Fruit fly (Drosophila melanogaster): ENCODE results near the gene CG15021.

The CG15021 gene

DNA sequence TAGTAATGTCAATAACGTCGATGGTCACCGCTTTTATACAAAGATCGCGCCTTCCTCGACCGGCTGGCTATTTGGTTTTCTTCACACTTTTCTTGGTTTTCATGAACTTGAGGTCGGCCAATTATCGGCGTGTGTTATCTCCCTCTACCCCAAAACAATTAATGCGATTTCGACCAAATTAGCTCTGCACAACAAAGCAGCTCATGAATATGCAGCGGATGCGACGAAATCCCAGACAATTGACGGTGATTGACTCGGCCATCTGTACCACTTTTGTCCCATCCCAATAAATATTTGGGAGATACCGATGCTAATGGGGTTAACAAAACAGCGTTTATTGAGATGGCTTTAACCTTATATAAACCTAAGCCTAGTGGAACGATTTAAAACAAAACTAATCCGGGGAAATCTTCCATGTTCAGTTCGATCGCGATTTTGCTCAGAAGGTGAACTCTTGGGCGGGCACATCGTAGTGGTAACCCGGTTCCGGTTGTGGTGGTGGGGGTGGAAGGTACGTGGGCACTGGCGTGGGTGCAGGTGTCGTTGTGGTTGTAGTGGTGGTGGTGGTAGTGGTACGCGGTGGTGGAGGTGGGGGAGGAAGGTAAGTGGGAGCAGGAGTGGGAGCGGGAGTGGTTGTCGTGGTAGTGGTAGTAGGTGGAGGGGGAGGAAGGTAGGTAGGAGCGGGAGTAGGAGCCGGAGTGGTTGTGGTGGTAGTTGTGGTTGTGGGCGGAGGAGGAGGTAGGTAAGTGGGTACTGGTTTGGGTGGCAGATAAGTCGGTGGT, 24.0 kb downstream of the CG15021 start, which contains the start of gene CG15022:
CG15022 (minus strand) TSS at position 11 of the 782 bp plus-strand sequence.
- TF ChIP-seq N (GFP tag; optimal IDR thresholded peaks at IDR 0.05) (no peak), Hr83 (GFP tag; optimal IDR thresholded peaks at IDR 0.05; ENCODE audit: poor library complexity, severe bottlenecking) (no peak), h (GFP tag; optimal IDR thresholded peaks at IDR 0.05) (no peak), jim (GFP tag; optimal IDR thresholded peaks at IDR 0.05) (no peak), CG32264 (GFP tag; optimal IDR thresholded peaks at IDR 0.05) (no peak), psq (GFP tag; optimal IDR thresholded peaks at IDR 0.05) (no peak), dsf (GFP tag; optimal IDR thresholded peaks at IDR 0.05; ENCODE audit: borderline replicate concordance) (no peak), Dfd (GFP tag; optimal IDR thresholded peaks at IDR 0.05) (no peak), Vsx2 (GFP tag; optimal IDR thresholded peaks at IDR 0.05; ENCODE audit: partially characterized antibody) (no peak), Dif (GFP tag; optimal IDR thresholded peaks at IDR 0.05; ENCODE audit: partially characterized antibody) (no peak), foxo (GFP tag; optimal IDR thresholded peaks at IDR 0.05) (no peak)

DNA sequence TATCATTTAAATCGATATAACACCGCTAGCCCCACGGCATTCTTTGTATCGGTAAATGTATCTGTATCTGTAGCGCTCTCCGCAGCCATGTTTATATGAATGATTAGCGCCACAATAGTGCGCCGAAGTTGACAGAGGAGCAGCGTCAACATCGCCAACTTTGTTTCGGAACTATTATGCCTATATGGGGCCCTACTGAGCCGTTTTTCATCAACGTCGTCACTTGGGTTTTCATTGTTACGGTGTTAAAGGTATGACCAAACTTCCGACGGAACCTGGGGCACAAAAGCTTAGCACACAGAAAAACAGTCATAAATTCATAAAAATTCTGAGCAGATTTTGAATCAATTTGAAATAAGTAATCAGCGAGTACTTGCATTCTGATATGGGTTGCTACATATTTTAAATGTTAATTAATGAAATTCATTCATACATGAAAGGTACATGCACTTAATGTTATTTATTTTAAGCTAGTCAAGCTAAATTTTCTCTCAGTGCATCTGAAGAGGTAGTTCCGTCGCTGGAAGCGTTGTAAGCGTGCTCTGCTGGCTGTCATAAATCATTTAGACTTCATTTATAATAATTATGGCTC, 25.0 kb downstream of the CG15021 start, which contains the start of gene CG15023:
CG15023 (minus strand) TSS at position 51 of the 592 bp plus-strand sequence.
- TF ChIP-seq Dif (GFP tag; optimal IDR thresholded peaks at IDR 0.05; ENCODE audit: partially characterized antibody) (no peak), Abd-B (GFP tag; optimal IDR thresholded peaks at IDR 0.05) (no peak), brk (GFP tag; optimal IDR thresholded peaks at IDR 0.05) (no peak), dsf (GFP tag; optimal IDR thresholded peaks at IDR 0.05; ENCODE audit: borderline replicate concordance) (no peak), Vsx2 (GFP tag; optimal IDR thresholded peaks at IDR 0.05; ENCODE audit: partially characterized antibody) (no peak), rgr (GFP tag; optimal IDR thresholded peaks at IDR 0.05) (no peak), ey (GFP tag; optimal IDR thresholded peaks at IDR 0.05) (no peak), foxo (GFP tag; optimal IDR thresholded peaks at IDR 0.05) (no peak), Hr83 (GFP tag; optimal IDR thresholded peaks at IDR 0.05; ENCODE audit: poor library complexity, severe bottlenecking) (no peak), dmrt93B (GFP tag; optimal IDR thresholded peaks at IDR 0.05) (no peak), sage (GFP tag; optimal IDR thresholded peaks at IDR 0.05) (no peak), Myc (optimal IDR thresholded peaks at IDR 0.05) (no peak), h (GFP tag; optimal IDR thresholded peaks at IDR 0.05) (no peak), Sp1 (GFP tag; optimal IDR thresholded peaks at IDR 0.05) (no peak), woc (GFP tag; optimal IDR thresholded peaks at IDR 0.05) (no peak), CG9705 (GFP tag; optimal IDR thresholded peaks at IDR 0.05) (no peak), lola (GFP tag; optimal IDR thresholded peaks at IDR 0.05) (no peak)

DNA sequence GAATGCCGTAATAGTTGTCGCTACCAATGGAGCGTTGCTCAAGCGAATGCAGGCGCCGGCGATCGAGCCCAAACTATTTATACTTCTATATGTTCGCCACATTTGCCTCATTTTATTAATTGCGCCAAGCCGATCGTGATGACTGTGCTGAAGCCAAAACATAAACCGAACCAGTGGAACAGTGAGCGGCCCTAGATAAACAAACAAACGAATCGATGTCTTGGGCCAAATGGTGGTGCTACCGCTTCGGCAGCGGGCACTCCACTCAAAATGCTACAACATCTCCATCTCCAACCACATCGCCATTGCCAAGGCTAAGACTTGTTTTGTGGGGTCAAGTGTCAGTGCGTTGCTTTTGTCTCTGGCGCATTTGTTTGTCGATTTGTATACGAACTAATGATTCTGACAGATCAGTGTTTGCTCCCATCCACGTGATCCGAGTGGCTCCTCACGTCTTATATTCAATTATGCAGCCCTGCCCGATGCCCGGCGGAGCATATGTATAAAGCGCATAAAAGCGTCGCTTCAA, 27.3 kb downstream of the CG15021 start, which contains the start of gene CG15024:
CG15024 (minus strand) TSS at position 51 of the 529 bp plus-strand sequence.
- TF ChIP-seq Myc (optimal IDR thresholded peaks at IDR 0.05) (no peak), dmrt93B (GFP tag; optimal IDR thresholded peaks at IDR 0.05) (no peak), sage (GFP tag; optimal IDR thresholded peaks at IDR 0.05) (no peak), psq (GFP tag; optimal IDR thresholded peaks at IDR 0.05) (no peak), foxo (GFP tag; optimal IDR thresholded peaks at IDR 0.05) (no peak), br (GFP tag; optimal IDR thresholded peaks at IDR 0.05) (no peak)

DNA sequence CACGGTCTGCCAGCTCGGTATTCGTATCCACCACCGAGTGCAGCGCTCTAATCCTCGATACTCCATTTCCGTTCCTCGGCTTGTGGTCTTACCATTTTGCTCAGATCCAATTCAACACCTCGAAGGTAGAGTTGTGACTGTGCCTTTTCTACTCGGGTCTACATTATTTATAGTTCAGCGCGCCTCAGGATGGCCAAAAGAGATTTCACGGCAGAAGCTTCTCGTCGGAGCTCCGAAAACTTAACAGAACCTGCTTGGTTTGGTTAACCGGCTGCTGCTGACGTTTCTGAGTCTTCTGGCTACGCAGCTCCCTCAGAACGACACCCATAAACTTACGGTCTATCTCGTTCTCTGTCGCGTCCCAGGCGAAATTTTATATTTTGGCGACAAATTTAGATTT, 30.0 kb downstream of the CG15021 start, which contains the start of gene CG32241:
CG32241 (minus strand) TSS at position 101 of the 400 bp plus-strand sequence.
- TF ChIP-seq CrebA (GFP tag; optimal IDR thresholded peaks at IDR 0.05; ENCODE audit: borderline replicate concordance) (no peak), Hr83 (GFP tag; optimal IDR thresholded peaks at IDR 0.05; ENCODE audit: poor library complexity, severe bottlenecking) (no peak), Jra (GFP tag; optimal IDR thresholded peaks at IDR 0.05) (no peak)

DNA sequence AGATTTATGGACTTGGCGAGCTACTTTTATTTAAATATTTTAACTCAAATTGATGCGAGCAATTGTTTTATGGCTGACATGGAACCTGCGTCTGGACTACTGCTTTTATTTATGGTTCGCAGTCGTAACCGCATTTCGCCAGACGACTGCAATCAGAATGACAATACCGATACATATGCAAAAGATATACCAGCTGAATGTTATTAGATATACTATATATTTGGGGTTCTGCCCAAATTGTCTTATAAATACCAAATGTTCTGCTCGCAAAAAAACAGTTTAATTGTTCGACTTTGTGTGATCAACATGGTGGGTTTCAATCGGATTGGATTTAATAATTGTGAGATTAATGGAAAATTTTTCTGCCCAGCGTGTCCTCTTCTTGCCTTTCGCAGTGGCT, 33.2 kb downstream of the CG15021 start, which contains the start of gene CG32249:
CG32249 (plus strand) TSS at position 301 of the 400 bp plus-strand sequence.
- no peak for TF ChIP-seq psq (GFP tag; optimal IDR thresholded peaks at IDR 0.05)
- TF ChIP-seq Vsx2 (GFP tag; optimal IDR thresholded peaks at IDR 0.05; ENCODE audit: partially characterized antibody): no peak
- TF ChIP-seq Dif (GFP tag; optimal IDR thresholded peaks at IDR 0.05; ENCODE audit: partially characterized antibody): no peak
- no peak for TF ChIP-seq lola (GFP tag; optimal IDR thresholded peaks at IDR 0.05)
- no peak for TF ChIP-seq pan (optimal IDR thresholded peaks at IDR 0.05)
- no peak for TF ChIP-seq woc (GFP tag; optimal IDR thresholded peaks at IDR 0.05)
- TF ChIP-seq Abd-B (GFP tag; optimal IDR thresholded peaks at IDR 0.05): no peak
- no peak for TF ChIP-seq sv (GFP tag; optimal IDR thresholded peaks at IDR 0.05)

Measured in whole organism, wandering third instar larva.